Fruit fly (Drosophila melanogaster) S2 (cell line): ENCODE results near the gene CG32700.

Experiments
- CG8478 ChIP-seq: fragments of >200 bp; optimal IDR thresholded peaks from 2 replicates; lab custom pipeline; 2018
- CTCF ChIP-seq, 2 experiments: fragments of >200 bp; optimal IDR thresholded peaks; 2 replicates each; lab custom pipeline; 2018

DNA sequence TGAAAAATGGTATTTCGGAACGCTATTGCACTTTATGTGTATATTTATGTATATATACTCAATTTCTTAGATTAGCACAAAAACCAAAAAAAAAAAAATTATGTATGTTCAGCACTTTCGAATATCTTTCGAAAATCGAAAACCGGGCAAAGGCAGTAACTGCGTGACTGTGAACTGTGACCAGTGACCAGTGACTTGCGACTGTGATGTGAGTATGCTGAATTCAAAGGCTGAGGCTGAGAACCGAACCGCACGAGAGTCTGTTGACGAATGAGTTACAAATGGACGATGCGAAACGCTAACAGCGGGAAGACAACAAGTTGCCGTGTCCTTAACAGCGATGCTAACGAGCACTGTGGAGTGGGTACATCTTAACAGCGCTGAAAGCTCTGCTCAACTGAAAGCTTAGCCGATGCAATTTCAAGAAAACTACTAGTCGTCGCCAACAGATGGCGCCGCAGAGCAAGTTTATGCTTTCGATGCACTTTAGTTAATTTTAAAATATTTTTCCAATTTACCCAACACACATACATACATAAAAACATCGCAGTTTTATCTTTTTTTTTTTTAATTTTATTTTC is at the start of gene CG32700:
- peak; percentile 80 to 81 for TF ChIP-seq CTCF (optimal IDR thresholded peaks at IDR 0.05; lab: Kevin White, UChicago)
- no peak for TF ChIP-seq CG8478 (lab: Kevin White, UChicago)
